Fruit fly (Drosophila melanogaster) whole organism, adult: ENCODE measurements around the gene CG5273.

Source experiments
- CG11617 ChIP-seq: fragments of 200-800 bp; sonication (Bioruptor generic); optimal IDR thresholded peaks from 2 replicates; lab custom pipeline; 2017; ENCODE audit warnings: mild to moderate bottlenecking, missing biosample characterization, missing genetic modification reagents, missing genetic modification characterization
- CG12768 ChIP-seq: fragments of 200-800 bp; sonication (Bioruptor generic); optimal IDR thresholded peaks from 2 replicates; lab custom pipeline; 2017; ENCODE audit warnings: missing biosample characterization, missing genetic modification characterization, mild to moderate bottlenecking, moderate library complexity, missing genetic modification reagents
- CG14711 ChIP-seq: fragments of 200-800 bp; sonication (Bioruptor generic); optimal IDR thresholded peaks from 2 replicates; lab custom pipeline; 2018; ENCODE audit warnings: missing biosample characterization, mild to moderate bottlenecking, missing genetic modification characterization, moderate library complexity
- CG1620 ChIP-seq: fragments of 200-800 bp; sonication (Bioruptor generic); optimal IDR thresholded peaks from 2 replicates; lab custom pipeline; 2016; ENCODE audit warnings: missing biosample characterization, missing genetic modification characterization
- CG33017 ChIP-seq: fragments of 200-800 bp; sonication (Bioruptor generic); optimal IDR thresholded peaks from 2 replicates; lab custom pipeline; 2018; ENCODE audit warnings: missing biosample characterization, mild to moderate bottlenecking, missing genetic modification characterization, moderate library complexity
- CG5204 ChIP-seq: fragments of 200-800 bp; sonication (Bioruptor generic); optimal IDR thresholded peaks from 2 replicates; lab custom pipeline; 2016; ENCODE audit warnings: missing biosample characterization, missing genetic modification characterization
- CG7045 ChIP-seq: fragments of 200-800 bp; sonication (Bioruptor generic); optimal IDR thresholded peaks from 2 replicates; lab custom pipeline; 2017; ENCODE audit warnings: missing biosample characterization, mild to moderate bottlenecking, missing genetic modification characterization
- CG7101 ChIP-seq: fragments of 200-800 bp; sonication (Bioruptor generic); optimal IDR thresholded peaks from 2 replicates; lab custom pipeline; 2018; ENCODE audit warnings: missing biosample characterization, mild to moderate bottlenecking, missing genetic modification characterization, moderate library complexity
- Clk ChIP-seq: fragments of 200-800 bp; sonication (Bioruptor generic); optimal IDR thresholded peaks from 2 replicates; lab custom pipeline; 2017; ENCODE audit warnings: missing biosample characterization, missing genetic modification characterization
- Crg-1 ChIP-seq: fragments of 200-800 bp; sonication (Bioruptor generic); optimal IDR thresholded peaks from 2 replicates; lab custom pipeline; 2016; ENCODE audit warnings: missing biosample characterization, missing genetic modification characterization
- Hr96 ChIP-seq: fragments of 200-800 bp; sonication (Bioruptor generic); optimal IDR thresholded peaks from 2 replicates; lab custom pipeline; 2016; ENCODE audit warnings: missing biosample characterization, missing genetic modification characterization
- Mnt ChIP-seq: fragments of 200-800 bp; sonication (Bioruptor generic); optimal IDR thresholded peaks from 2 replicates; lab custom pipeline; 2016; ENCODE audit warnings: missing biosample characterization, mild to moderate bottlenecking, missing genetic modification characterization
- bab1 ChIP-seq: fragments of 200-800 bp; sonication (Bioruptor generic); optimal IDR thresholded peaks from 3 replicates; lab custom pipeline; 2019; ENCODE audit warnings: missing biosample characterization, mild to moderate bottlenecking, missing genetic modification characterization, moderate library complexity
- cic ChIP-seq: fragments of 200-800 bp; sonication (Bioruptor generic); optimal IDR thresholded peaks from 2 replicates; lab custom pipeline; 2017; ENCODE audit warnings: missing biosample characterization, mild to moderate bottlenecking, missing genetic modification characterization, moderate library complexity
- cnc ChIP-seq, 2 experiments: fragments of >200 bp; optimal IDR thresholded peaks; 2 replicates each; lab custom pipeline; 2017
- kay ChIP-seq: fragments of 200-800 bp; sonication (Bioruptor generic); peaks from one replicate; lab custom pipeline; 2016; ENCODE audit warnings: missing biosample characterization, missing genetic modification characterization, borderline replicate concordance
- ovo ChIP-seq: fragments of 200-800 bp; sonication (Bioruptor generic); optimal IDR thresholded peaks from 2 replicates; lab custom pipeline; 2016; ENCODE audit warnings: missing biosample characterization, missing genetic modification characterization
- pad ChIP-seq: fragments of 200-800 bp; sonication (Bioruptor generic); optimal IDR thresholded peaks from 3 replicates; lab custom pipeline; 2017; ENCODE audit warnings: missing biosample characterization, missing genetic modification characterization, mild to moderate bottlenecking, moderate library complexity, missing genetic modification reagents
- tj ChIP-seq: fragments of 200-800 bp; sonication (Bioruptor generic); optimal IDR thresholded peaks from 3 replicates; lab custom pipeline; 2017; ENCODE audit warnings: missing biosample characterization, mild to moderate bottlenecking, missing genetic modification characterization, moderate library complexity
- toe ChIP-seq: fragments of 200-800 bp; sonication (Bioruptor generic); optimal IDR thresholded peaks from 2 replicates; lab custom pipeline; 2016; ENCODE audit warnings: missing biosample characterization, missing genetic modification characterization

Gene CG5273

DNA sequence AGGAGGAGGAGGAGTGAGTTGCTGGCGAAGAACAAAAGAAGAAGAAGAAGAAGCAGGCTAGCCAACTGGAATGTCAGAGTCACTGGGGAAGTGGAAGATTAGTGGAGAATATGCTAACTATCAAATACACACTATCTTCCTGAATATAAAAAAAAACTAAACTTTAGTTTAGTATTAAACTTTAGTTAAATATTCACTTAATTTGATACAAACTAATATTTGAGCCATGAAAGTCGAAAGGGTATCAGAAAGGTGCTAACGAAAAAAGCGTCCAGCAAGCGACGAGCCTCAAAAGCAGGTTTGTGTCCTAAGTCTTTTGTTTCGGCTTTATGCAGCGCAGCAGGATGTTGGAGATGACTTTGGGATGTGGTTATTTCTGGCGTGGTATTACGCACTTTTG is 15.8 kb downstream of the CG5273 start:
- TF ChIP-seq kay (GFP tag; lab: Kevin White, UChicago), result no peak
- no peak for TF ChIP-seq Hr96 (GFP tag; lab: Kevin White, UChicago)
- TF ChIP-seq Mnt (GFP tag; lab: Kevin White, UChicago), result no peak
- no peak for TF ChIP-seq tj (GFP tag; lab: Kevin White, UChicago)

DNA sequence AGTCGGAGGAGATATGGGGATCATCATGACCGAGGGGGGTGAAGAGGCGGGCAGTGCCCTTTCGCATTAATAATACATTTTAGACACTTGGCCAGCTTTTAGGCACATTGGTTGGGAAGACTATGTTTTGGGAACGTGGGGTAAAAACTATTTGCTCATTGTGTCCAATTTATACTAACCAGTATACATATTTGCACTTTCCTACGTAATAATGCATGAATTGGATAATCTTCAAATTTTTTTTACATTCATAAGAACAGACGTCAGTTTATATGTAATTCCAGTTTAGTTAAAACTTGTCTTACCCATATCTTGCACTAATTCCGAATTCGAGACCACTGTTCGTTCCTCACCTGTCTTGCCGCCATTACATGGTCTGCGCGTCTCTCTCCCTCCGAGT is 19.9 kb downstream of the CG5273 start:
- TF ChIP-seq Crg-1 (GFP tag; lab: Kevin White, UChicago), result no peak

DNA sequence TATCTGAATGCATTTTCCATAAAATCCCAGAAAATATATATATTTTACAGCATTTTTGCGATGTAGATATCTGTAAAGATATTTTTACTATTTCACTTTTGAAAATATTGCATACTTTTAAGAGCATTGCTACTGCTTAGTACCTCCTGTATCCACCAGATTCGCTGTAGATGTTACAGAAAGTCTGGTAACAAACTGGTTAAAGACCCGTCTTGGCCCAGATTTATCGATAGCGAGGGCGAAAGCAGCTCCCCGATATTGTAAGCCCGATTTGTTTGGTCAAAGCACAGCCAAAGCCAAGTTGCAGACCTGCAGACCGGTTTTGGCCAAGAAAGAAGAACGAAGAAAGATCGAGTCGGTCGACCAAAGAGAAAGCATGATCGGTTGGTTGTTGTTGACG is 25.1 kb downstream of the CG5273 start, which contains the start of gene tw:
TSS of gene tw (plus strand) at position 291 of the 400 bp plus-strand sequence.
- TF ChIP-seq toe (no peak), CG7101 (no peak), cnc (optimal IDR thresholded peaks at IDR 0.05; lab: Kevin White, UChicago) (no peak), CG1620 (GFP tag; lab: Kevin White, UChicago) (no peak), tj (GFP tag; lab: Kevin White, UChicago) (no peak), Mnt (GFP tag; lab: Kevin White, UChicago) (no peak), CG11617 (GFP tag; lab: Kevin White, UChicago) (no peak), CG33017 (tag; lab: Kevin White, UChicago) (no peak), cic (GFP tag; lab: Kevin White, UChicago) (no peak), Hr96 (GFP tag; lab: Kevin White, UChicago) (no peak), CG12768 (GFP tag; lab: Kevin White, UChicago) (no peak), CG7045 (no peak), Crg-1 (GFP tag; lab: Kevin White, UChicago) (no peak), Clk (GFP tag; lab: Kevin White, UChicago) (no peak)

DNA sequence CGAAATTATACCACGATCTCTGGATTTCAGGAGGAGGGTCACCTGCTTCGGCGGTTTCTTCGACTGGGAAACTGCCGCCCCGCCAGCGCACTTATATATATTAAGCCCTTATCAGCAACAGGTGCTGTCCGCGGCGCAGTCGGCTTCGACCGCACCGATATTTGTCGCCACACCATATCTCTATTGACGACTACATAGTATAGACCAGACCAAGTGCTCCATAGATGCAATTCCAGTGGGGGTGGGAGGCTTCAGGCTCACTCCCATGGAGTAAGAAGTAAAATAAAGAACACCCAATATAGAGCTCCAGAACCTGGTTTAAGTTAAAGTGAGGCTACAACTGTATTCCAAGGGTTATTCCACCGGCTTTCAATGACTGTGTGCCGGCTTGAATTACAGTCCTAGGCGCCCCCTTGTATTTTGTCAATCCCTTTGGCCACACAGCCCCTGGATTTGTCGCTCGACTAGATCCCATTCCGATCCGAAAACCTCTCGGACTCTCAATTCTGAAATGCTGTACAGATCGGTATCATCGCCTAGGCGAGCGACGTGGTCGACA is 30.7 kb downstream of the CG5273 start, which contains the start of gene CG13360:
TSS of gene CG13360 (minus strand) at position 51 of the 559 bp plus-strand sequence.
- no peak for TF ChIP-seq bab1 (GFP tag; lab: Kevin White, UChicago)
- TF ChIP-seq CG7101, result peak; percentile 22
- TF ChIP-seq CG12768 (GFP tag; lab: Kevin White, UChicago), result peak; percentile 22
- peak; percentile 2 for TF ChIP-seq CG11617 (GFP tag; lab: Kevin White, UChicago)

DNA sequence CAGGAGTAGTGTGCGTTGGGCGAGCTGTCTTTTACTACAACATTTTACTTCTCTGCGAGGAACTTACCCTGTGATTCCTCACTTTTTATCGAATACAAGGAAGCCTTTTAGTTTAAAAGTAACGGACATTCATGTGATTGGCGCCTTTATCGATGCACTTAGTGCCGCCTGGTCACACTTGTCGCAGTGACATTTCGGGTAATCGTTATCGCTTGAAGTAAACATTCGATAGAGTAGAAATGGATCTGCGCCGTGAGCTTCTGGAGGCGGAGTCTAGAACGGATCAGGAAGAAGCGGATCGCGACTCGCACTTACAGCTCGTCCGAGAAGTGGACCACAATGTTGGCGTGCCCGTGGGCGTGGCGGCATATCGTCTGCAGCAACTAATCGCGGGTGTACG is 33.5 kb downstream of the CG5273 start, which contains the start of gene CG16989:
TSS of gene CG16989 (plus strand) at position 225 of the 400 bp plus-strand sequence.
- TF ChIP-seq bab1 (GFP tag; lab: Kevin White, UChicago) (peak; percentile 54), Hr96 (GFP tag; lab: Kevin White, UChicago) (no peak)

DNA sequence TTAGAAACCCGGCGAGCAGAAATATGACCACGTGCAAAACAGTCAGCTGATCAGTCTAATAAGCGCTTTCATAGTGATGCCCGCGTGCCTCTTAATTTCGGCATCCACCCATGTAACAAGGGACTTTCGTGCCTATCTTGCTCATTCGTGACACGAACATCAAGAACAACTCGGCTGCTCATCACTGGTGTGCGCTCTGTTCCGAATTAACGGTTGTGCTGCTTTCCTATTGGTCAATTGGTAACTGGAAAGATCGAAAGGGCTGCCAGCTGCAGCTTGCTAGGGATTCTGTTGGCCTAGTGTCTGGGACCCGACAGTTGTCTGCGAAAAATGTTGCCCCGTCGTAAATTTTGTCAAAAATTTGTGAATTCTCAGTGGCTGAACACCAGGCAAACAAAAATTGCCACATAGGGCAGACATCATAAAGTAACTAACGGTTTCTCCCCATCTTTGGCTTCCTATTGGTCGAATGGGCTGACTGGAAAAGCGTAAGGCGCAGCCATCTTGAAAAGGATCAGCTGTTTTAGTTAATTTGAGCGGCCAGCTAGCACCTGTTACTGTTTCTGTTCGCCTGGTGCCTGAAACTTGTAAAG is 37.1 kb downstream of the CG5273 start:
- TF ChIP-seq CG14711 (tag; lab: Kevin White, UChicago) (peak; percentile 35), Mnt (GFP tag; lab: Kevin White, UChicago) (peak; percentile 95), tj (GFP tag; lab: Kevin White, UChicago) (peak; percentile 51), CG1620 (GFP tag; lab: Kevin White, UChicago) (peak; percentile 55), CG7101 (peak; percentile 34), Clk (GFP tag; lab: Kevin White, UChicago) (no peak), bab1 (GFP tag; lab: Kevin White, UChicago) (peak; percentile 84), CG5204 (GFP tag; lab: Kevin White, UChicago) (no peak), toe (no peak), ovo (GFP tag; lab: Kevin White, UChicago) (peak; percentile 99), cic (GFP tag; lab: Kevin White, UChicago) (peak; percentile 51), kay (GFP tag; lab: Kevin White, UChicago) (no peak), Crg-1 (GFP tag; lab: Kevin White, UChicago) (peak; percentile 48), pad (GFP tag; lab: Kevin White, UChicago) (peak; percentile 92)

DNA sequence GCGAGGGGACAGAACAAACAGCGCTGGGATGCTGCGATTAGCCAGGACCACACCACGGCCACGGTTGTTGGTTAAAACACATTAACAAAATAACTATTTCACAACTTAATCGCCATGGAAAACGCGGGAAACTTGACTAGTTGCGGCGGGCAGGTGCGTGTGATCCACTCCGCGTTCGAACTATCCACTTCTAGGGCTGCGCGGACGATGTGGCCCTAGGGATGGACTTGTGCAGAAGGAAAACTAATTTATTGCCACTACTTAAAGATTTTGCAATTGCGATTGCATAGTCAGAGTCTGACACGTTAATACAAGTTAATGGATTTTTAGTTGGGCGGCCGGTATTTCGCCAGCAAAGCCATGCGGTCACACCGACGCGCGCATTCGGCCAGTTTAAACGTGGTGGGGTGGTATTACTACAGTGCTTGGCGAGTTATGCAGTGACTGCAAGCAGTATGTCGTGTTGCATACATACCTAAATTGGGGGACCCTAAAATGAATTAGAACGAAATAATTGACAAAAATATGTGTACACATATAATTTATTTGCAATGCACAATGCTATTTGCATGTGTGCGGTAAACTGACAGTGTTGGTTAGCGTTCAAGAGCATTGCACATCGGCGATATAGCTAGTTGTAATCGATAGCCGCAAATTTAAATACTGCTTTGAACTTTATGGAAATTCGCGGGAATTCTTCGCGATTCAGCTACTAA is 41.9 kb downstream of the CG5273 start, which contains the start of gene Rbf:
TSS of gene Rbf (minus strand) at position 323 of the 716 bp plus-strand sequence.
- peak; percentile 27 for TF ChIP-seq toe
- TF ChIP-seq pad (GFP tag; lab: Kevin White, UChicago), result peak; percentile 48
- peak; percentile 51 for TF ChIP-seq Mnt (GFP tag; lab: Kevin White, UChicago)
- peak; percentile 63 for TF ChIP-seq Crg-1 (GFP tag; lab: Kevin White, UChicago)
- TF ChIP-seq Hr96 (GFP tag; lab: Kevin White, UChicago), result peak; percentile 41
- TF ChIP-seq CG33017 (tag; lab: Kevin White, UChicago), result no peak
- peak; percentile 63 for TF ChIP-seq CG1620 (GFP tag; lab: Kevin White, UChicago)
- no peak for TF ChIP-seq cnc (optimal IDR thresholded peaks at IDR 0.05; lab: Kevin White, UChicago)
- TF ChIP-seq CG12768 (GFP tag; lab: Kevin White, UChicago), result no peak
